Worm (Caenorhabditis elegans): ENCODE data around the gene dod-23.

Gene dod-23

DNA sequence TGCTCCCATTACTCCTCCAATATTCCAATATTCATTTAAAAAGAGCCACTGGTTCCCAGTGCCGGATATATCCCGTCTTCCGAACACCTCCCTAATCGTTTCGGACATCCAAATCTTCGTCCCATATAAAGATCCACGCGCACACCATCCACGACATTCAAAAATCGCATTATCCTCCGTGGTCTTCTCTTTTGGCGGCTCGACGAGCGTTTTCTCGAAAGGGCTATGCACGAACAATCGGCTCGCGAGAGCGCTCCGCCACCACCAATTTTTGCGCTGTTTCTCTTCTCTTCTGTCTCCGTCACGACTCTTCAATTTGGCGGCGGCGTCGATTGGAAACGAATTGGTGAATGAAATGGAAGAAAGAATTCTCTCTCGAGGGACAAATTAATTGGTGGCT is 45.7 kb downstream of the dod-23 start:
- TF ChIP-seq lsy-12 (tag; optimal IDR thresholded peaks at IDR 0.05): no peak
- TF ChIP-seq elt-2 (tag; optimal IDR thresholded peaks at IDR 0.05): no peak
- TF ChIP-seq fkh-2 (tag; optimal IDR thresholded peaks at IDR 0.05): no peak
- TF ChIP-seq nhr-67 (tag; optimal IDR thresholded peaks at IDR 0.05): no peak
- no peak for TF ChIP-seq mdl-1 (tag; optimal IDR thresholded peaks at IDR 0.05)
- no peak for TF ChIP-seq pqm-1 (tag; optimal IDR thresholded peaks at IDR 0.05)
- TF ChIP-seq lin-39 (tag; optimal IDR thresholded peaks at IDR 0.05): peak; percentile 7
- TF ChIP-seq aly-2 (tag; optimal IDR thresholded peaks at IDR 0.05): no peak
- peak; percentile 30 for TF ChIP-seq nfya-1 (tag; optimal IDR thresholded peaks at IDR 0.05; ENCODE audit: insufficient read depth)
- TF ChIP-seq ztf-4 (tag; optimal IDR thresholded peaks at IDR 0.05): no peak
- TF ChIP-seq nhr-12 (tag; optimal IDR thresholded peaks at IDR 0.05): no peak
- TF ChIP-seq nhr-237 (tag; optimal IDR thresholded peaks at IDR 0.05): no peak
- no peak for TF ChIP-seq ztf-11 (tag; optimal IDR thresholded peaks at IDR 0.05)

Data from whole organism, L3 larva.